Worm (Caenorhabditis elegans): Measurements from ENCODE around the gene nhr-271.

DNA sequence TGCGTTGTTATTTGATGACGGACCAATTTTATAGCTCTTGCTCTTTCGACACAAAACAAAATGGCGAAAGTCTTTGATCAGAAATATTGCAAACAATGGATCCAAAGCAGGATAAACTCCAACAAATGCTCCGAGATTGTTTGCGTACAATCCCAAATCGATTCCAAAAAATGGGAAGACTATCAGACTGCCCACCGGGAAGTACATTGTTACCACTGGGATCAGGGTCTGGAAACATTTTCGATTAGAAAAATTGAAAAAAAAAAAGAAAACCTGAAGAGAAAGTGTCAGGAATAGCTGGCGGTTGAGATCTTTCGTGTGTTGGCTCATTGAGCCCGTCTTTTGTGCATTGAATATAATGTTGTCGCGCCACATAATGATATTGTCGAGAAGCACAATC, 737 bp upstream of the nhr-271 start:
- TF ChIP-seq lin-26 (GFP tag; IDR thresholded peaks at IDR 0.05) (no peak), Y53F4B.3 (GFP tag; IDR thresholded peaks at IDR 0.05) (no peak), aptf-3 (GFP tag; IDR thresholded peaks at IDR 0.05) (no peak), rec-8 (tag; optimal IDR thresholded peaks at IDR 0.05) (no peak), C17E4.6 (GFP tag; IDR thresholded peaks at IDR 0.05) (no peak), Y53G8AR.9 (GFP tag; conservative IDR thresholded peaks at IDR 0.05) (no peak), F57A8.1 (GFP tag; optimal IDR thresholded peaks at IDR 0.05) (no peak), xnd-1 (tag; optimal IDR thresholded peaks at IDR 0.05) (no peak), lir-1 (GFP tag; conservative IDR thresholded peaks at IDR 0.05) (no peak), B0019.2 (GFP tag; conservative IDR thresholded peaks at IDR 0.05) (no peak), rpc-1 (optimal IDR thresholded peaks at IDR 0.05) (no peak), rpc-1 (tag; optimal IDR thresholded peaks at IDR 0.05) (no peak), fkh-3 (tag; optimal IDR thresholded peaks at IDR 0.05) (no peak), ceh-58 (GFP tag; IDR thresholded peaks at IDR 0.05) (no peak), lsl-1 (GFP tag; optimal IDR thresholded peaks at IDR 0.05) (no peak)

Data from whole organism, young adult.